Worm (Caenorhabditis elegans) whole organism, L4/young adult: ENCODE results near the gene feh-1.

Experiments
- W03F9.2 ChIP-seq: fragments of 150-350 bp; optimal IDR thresholded peaks from 2 replicates; lab custom pipeline; 2014; ENCODE audit warnings: missing biosample characterization, missing genetic modification characterization
- dao-5 ChIP-seq: sonication (generic microtip); optimal IDR thresholded peaks from 2 replicates; lab custom pipeline; 2016; ENCODE audit warnings: missing genotype, missing genetic modification characterization, moderate library complexity, missing compliant biosample characterization
- him-1 ChIP-seq: sonication (generic microtip); optimal IDR thresholded peaks from 2 replicates; lab custom pipeline; 2016; ENCODE audit warnings: missing genotype, missing genetic modification reagents, missing genetic modification characterization, missing compliant biosample characterization

feh-1 gene

DNA sequence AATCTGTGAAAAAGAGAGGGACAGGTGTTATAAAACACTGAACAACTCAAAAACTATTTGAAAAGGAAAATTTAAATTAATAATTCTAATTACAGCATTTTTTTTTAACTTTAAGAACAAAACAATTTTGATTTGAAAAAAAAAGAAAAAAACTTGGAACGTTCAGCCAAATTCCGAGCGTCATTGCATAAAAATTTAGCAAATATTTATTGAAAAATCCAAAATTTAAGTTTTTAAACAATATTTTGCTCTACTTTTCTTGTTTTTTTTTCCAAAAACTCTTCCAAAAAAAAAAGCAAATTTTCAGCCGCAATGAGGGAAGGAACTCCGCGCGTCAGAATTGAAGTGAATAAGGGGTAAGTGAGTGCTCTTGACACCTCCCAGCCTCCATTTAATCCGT, at the start of gene feh-1:
Gene feh-1, plus strand, starts transcription at position 301 of the 400 bp plus-strand sequence.
- TF ChIP-seq W03F9.2 (tag; lab: Kevin White, UChicago) (no peak), him-1 (no peak), dao-5 (tag; lab: Kevin White, UChicago) (no peak)

DNA sequence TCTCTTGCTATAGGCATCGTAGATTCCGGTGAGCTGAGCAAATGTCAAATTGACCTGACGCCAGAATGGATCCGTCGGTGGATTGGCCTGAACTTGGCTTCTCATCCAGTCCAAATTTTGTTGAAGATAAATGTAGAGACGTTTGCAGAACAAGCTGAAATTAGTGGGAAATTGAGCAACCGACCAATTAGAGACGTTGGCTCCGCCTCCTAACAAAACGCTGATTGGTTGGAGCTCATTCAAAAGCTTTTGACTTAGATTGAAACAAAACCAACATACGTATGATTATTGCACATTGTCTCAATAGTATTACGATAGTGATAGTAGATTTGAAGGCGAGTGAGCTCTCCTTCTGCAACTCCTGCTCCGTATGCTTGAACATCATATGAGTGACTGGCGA, 43.3 kb upstream of the feh-1 start:
- TF ChIP-seq W03F9.2 (tag; lab: Kevin White, UChicago) (no peak), dao-5 (tag; lab: Kevin White, UChicago) (no peak), him-1 (no peak)

DNA sequence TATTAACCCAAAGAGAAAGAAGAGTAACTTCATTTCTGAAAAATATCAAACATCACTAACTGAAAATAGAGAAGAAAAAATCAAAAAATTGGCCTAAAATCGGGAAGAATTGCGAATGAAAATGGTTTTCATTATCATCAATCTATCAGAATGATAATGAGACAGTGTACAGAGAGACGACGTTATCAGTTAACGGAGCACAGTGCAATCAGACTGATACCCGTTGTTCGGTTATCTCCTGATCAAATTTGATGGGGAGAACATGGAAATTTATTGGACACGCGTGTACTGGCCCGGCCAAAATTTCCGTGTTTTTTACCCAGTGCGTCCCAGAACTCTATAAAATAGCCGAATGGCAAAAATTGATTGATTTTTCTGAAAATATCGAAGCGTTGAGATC, 41.8 kb upstream of the feh-1 start, which contains the start of gene Y54F10AM.8:
Gene Y54F10AM.8, minus strand, starts transcription at position 35 of the 400 bp plus-strand sequence.
- no peak for TF ChIP-seq him-1
- TF ChIP-seq dao-5 (tag; lab: Kevin White, UChicago): no peak
- no peak for TF ChIP-seq W03F9.2 (tag; lab: Kevin White, UChicago)

DNA sequence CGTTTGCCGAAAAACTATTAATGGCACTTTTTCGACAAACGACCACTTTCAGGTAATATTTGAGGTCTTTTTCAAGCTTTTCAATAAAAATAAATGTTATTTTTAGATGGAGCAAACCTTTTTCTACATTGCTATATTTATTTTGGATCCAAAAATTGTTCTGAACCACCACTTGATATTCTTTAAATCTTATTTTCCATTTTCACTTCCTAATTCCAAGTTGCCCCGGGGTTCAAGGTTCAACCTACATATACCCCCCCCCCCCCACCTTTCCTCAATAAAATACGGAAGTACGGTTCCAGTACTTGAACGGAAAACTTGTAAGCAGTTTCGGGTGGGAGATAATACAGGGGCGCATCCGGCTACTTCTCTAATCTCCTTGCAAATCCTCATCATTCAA, 41.2 kb upstream of the feh-1 start, which contains the start of gene Y54F10AM.6:
Gene Y54F10AM.6, plus strand, starts transcription at position 301 of the 400 bp plus-strand sequence.
- TF ChIP-seq dao-5 (tag; lab: Kevin White, UChicago) (no peak), W03F9.2 (tag; lab: Kevin White, UChicago) (no peak), him-1 (no peak)

ce11 chrIII:2515461-2515860, 34.3 kb upstream of the feh-1 start:
- TF ChIP-seq W03F9.2 (tag; lab: Kevin White, UChicago) (no peak), dao-5 (tag; lab: Kevin White, UChicago) (no peak), him-1 (no peak)

DNA sequence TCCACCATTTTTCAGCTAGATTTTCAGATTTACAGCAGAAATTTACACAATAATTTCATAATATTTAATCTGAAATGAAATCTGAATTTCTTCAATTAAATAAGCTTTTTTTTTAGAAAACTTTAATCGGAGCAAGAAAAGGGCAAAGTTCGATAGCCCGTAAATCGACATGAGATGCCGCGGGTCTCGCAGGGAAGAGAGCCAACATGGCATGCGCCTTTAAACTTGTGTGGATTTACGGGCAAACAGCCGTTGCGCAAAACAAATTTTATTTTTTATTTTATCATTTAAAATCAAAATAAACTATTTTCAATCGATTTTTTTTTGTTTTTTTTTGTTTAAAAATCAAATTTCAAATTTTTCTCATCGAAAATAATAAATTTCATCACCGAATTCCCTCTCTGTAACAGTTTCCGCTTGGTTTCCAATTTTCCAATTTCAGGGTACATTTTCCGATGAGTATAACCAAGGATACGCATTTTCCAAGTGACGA, 21.1 kb upstream of the feh-1 start, which contains the start of the genes Y54F10AM.15, rbc-2 and ndua-8:
Gene Y54F10AM.15, minus strand, starts transcription at position 59 of the 493 bp plus-strand sequence.
Gene rbc-2, minus strand, starts transcription at position 69 of the 493 bp plus-strand sequence.
Gene ndua-8, plus strand, starts transcription at position 443 of the 493 bp plus-strand sequence.
- no peak for TF ChIP-seq dao-5 (tag; lab: Kevin White, UChicago)
- peak; percentile 69 for TF ChIP-seq him-1
- TF ChIP-seq W03F9.2 (tag; lab: Kevin White, UChicago): peak; percentile 96

DNA sequence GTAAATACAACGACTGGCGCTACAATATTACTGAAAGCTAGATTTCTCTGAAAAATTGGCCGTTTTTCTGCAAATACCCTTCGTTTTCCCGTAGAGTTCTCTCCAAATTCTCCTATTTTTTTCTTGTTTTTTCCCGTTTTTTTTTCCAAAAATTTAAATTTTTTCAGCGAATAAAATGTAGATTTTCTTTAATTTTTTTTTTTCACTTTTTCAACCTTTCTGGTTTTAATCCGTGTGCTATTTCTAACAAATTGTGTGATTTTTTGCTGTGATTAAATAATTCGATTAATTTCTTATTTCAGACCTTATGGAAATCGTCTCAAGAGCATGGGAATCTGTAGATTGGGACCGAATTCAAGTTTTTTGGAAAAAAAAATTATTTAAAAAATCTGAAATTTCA, 19.4 kb upstream of the feh-1 start, which contains the start of gene cone-1:
Gene cone-1, plus strand, starts transcription at position 301 of the 400 bp plus-strand sequence.
- TF ChIP-seq him-1: no peak
- TF ChIP-seq dao-5 (tag; lab: Kevin White, UChicago): no peak
- TF ChIP-seq W03F9.2 (tag; lab: Kevin White, UChicago): no peak

- no peak for TF ChIP-seq W03F9.2 (tag; lab: Kevin White, UChicago)
- no peak for TF ChIP-seq dao-5 (tag; lab: Kevin White, UChicago)
- peak; percentile 88 for TF ChIP-seq him-1
Observed at ce11 chrIII:2532716-2533115, 17.0 kb upstream of the feh-1 start.

DNA sequence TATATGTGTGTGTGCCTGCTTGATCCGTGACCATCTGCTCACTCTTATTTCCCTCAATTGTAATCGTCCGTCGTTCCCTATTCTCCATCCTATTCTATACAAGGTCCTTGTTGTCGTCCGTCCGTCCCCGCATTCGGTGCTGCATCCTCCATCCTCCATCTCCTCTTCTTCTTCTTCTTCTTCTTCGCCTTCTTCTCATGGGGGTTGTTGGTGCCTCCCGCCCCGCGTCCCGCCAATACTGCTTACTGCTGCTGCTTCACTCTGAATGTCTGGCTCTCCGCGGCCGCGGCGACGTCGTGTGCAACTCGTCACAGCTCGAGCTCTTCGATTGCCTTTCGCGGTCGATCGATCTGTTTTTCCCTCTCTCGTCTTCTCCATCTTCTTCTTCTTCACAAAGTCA, 14.6 kb upstream of the feh-1 start:
- TF ChIP-seq W03F9.2 (tag; lab: Kevin White, UChicago) (no peak), dao-5 (tag; lab: Kevin White, UChicago) (no peak), him-1 (peak; percentile 49)

DNA sequence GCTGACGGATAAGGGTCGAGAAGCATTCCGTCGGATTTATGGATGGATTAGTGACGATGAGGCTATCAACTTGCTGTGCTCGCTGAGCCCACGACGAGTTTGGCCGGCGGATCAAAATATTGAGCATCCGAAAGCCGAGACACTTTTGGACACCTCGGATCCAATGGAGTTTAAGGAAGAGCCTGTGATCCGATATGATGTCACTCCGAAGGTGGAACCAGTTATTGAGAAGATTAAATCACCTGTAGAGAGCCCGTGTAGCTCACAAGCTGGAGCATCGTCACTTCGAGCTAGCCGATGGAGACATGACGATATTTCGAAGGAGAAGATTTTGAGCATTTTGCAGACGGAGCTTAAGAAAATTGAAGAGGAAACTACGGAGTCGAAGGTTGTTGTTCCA, 9.2 kb upstream of the feh-1 start:
- TF ChIP-seq him-1 (no peak), W03F9.2 (tag; lab: Kevin White, UChicago) (no peak), dao-5 (tag; lab: Kevin White, UChicago) (no peak)

ce11 chrIII:2546298-2546697, 3.4 kb upstream of the feh-1 start:
- no peak for TF ChIP-seq W03F9.2 (tag; lab: Kevin White, UChicago)
- TF ChIP-seq dao-5 (tag; lab: Kevin White, UChicago): no peak
- no peak for TF ChIP-seq him-1

DNA sequence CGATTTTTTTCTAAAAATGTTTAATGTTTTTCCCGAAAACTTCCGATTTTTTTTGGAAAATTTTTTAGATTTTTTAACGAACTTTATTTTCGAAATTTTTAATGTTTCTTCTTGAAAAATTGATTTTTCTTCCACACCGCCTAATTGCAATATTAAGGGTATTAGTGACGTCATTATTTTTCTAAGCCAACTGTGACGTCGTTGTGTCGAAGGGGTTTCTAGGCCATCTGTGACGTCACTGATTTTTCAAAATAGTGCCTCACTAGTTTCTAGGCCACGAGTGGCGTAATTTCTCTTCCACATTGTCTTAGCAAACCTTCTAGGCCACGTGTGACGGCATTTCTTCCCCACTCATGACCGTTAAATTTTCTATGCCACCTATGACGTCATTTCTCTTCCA, 2.3 kb downstream of the feh-1 start:
- no peak for TF ChIP-seq W03F9.2 (tag; lab: Kevin White, UChicago)
- no peak for TF ChIP-seq dao-5 (tag; lab: Kevin White, UChicago)
- no peak for TF ChIP-seq him-1

- TF ChIP-seq him-1: no peak
- TF ChIP-seq W03F9.2 (tag; lab: Kevin White, UChicago): no peak
Observed at ce11 chrIII:2552382-2552781, 2.7 kb downstream of the feh-1 start.

DNA sequence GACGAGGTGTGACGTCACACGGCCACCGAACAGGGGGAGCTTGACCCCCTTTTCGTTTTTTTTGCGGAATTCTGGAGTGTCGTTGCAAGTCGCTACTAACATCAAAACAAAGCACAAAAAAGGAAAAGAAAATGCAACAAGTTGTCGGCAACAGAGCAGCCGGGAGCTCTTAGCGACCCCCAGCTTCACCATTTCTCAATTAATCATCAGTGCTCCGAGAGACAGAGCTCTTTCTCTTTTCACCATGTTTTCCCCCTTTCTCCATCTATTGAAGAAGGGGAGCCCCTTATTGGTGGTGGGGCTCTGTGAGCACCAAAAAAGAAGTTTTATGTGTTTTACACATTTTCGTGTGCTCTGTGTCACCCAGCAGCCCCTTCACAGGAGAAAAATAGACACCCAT, 3.9 kb downstream of the feh-1 start:
- TF ChIP-seq W03F9.2 (tag; lab: Kevin White, UChicago): no peak
- no peak for TF ChIP-seq dao-5 (tag; lab: Kevin White, UChicago)
- no peak for TF ChIP-seq him-1

DNA sequence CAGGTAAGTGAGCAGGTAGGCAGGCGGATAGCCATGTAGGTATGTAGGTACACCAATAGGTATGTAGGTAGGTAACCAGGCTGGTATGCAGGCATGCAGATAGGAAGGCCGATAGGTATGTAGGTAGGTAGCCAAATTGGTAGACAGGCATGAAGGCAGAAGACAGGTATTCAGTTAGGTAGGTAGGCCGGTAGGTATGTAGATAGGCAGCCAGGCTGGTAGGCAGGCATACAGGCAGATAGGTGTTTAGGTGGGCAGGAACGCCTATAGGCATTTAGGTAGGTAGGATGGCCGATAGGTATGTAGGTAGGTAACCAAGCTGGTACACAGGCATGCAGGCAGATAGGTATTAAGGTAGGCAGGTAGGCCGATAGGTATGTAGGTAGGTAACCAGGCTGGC, 11.0 kb downstream of the feh-1 start:
- TF ChIP-seq W03F9.2 (tag; lab: Kevin White, UChicago): no peak
- no peak for TF ChIP-seq dao-5 (tag; lab: Kevin White, UChicago)
- TF ChIP-seq him-1: no peak
